Fruit fly (Drosophila melanogaster): ENCODE measurements around the gene gcm2.

gcm2 gene

dm6 chr2L:9576269-9576933 lies 32.0 kb upstream of the gcm2 start, which contains the start of gene Mtpalpha (continued):
- TF ChIP-seq Elba2 (GFP tag; optimal IDR thresholded peaks at IDR 0.05) (peak; percentile 2), unpg (GFP tag; optimal IDR thresholded peaks at IDR 0.05) (peak; percentile 45), sob (GFP tag; IDR thresholded peaks at IDR 0.05) (peak; percentile 39; the same call in 1 of the 2 replicates), ken (GFP tag; IDR thresholded peaks at IDR 0.05) (peak; percentile 52; the same call in 2 of the 3 replicates), Ets97D (GFP tag; optimal IDR thresholded peaks at IDR 0.05) (peak; percentile 67), CG8290 (GFP tag; optimal IDR thresholded peaks at IDR 0.05) (peak; percentile 96), CG8290 (tag; optimal IDR thresholded peaks at IDR 0.05) (no peak), pum (GFP tag; optimal IDR thresholded peaks at IDR 0.05) (peak; percentile 27), kah (GFP tag; optimal IDR thresholded peaks at IDR 0.05) (peak; percentile 88), CG12104 (GFP tag; optimal IDR thresholded peaks at IDR 0.05) (no peak), GATAe (GFP tag; conservative IDR thresholded peaks at IDR 0.05) (no peak), CG12155 (GFP tag; optimal IDR thresholded peaks at IDR 0.05) (peak; percentile 48), sug (tag; optimal IDR thresholded peaks at IDR 0.05) (peak; percentile 32), CG15269 (tag; optimal IDR thresholded peaks at IDR 0.05) (peak; percentile 20), chinmo (GFP tag; IDR thresholded peaks at IDR 0.05; ENCODE audit: partially characterized antibody) (peak; percentile 86; the same call in 2 of the 4 replicates), Stat92E (GFP tag; optimal IDR thresholded peaks at IDR 0.05) (peak in 1 of 3 experiments; percentile 40), Chrac-16 (GFP tag; optimal IDR thresholded peaks at IDR 0.05) (peak; percentile 56), CG13296 (GFP tag; optimal IDR thresholded peaks at IDR 0.05) (peak; percentile 40), gfzf (GFP tag; optimal IDR thresholded peaks at IDR 0.05) (peak; percentile 93), Blimp-1 (GFP tag; optimal IDR thresholded peaks at IDR 0.05) (peak; percentile 64), CG6654 (GFP tag; optimal IDR thresholded peaks at IDR 0.05) (no peak), btn (GFP tag; optimal IDR thresholded peaks at IDR 0.05) (no peak), CG8944 (GFP tag; optimal IDR thresholded peaks at IDR 0.05) (peak; percentile 4), Meics (GFP tag; optimal IDR thresholded peaks at IDR 0.05) (peak; percentile 49), Max (GFP tag; optimal IDR thresholded peaks at IDR 0.05) (peak; percentile 26), CG4707 (GFP tag; optimal IDR thresholded peaks at IDR 0.05) (peak; percentile 12), ems (GFP tag; optimal IDR thresholded peaks at IDR 0.05) (peak; percentile 16), CG13424 (tag; optimal IDR thresholded peaks at IDR 0.05) (peak; percentile 48), Xbp1 (GFP tag; optimal IDR thresholded peaks at IDR 0.05) (peak; percentile 75), dmrt11E (tag; optimal IDR thresholded peaks at IDR 0.05) (peak; percentile 32), Rfx (GFP tag; IDR thresholded peaks at IDR 0.05) (peak; percentile 76; the same call in 1 of the 2 replicates), Jarid2 (GFP tag; optimal IDR thresholded peaks at IDR 0.05) (peak; percentile 60), Dbx (GFP tag; IDR thresholded peaks at IDR 0.05) (peak; percentile 31; the same call in 1 of the 3 replicates), odd (GFP tag; optimal IDR thresholded peaks at IDR 0.05) (no peak), lilli (GFP tag; optimal IDR thresholded peaks at IDR 0.05) (peak; percentile 61), Sox102F (GFP tag; optimal IDR thresholded peaks at IDR 0.05) (peak; percentile 48), jumu (GFP tag; optimal IDR thresholded peaks at IDR 0.05) (peak; percentile 18), crol (GFP tag; IDR thresholded peaks at IDR 0.05) (no peak), CG3726 (GFP tag; IDR thresholded peaks at IDR 0.05) (no peak), Hmx (GFP tag; optimal IDR thresholded peaks at IDR 0.05) (no peak), CG14710 (tag; optimal IDR thresholded peaks at IDR 0.05) (peak; percentile 47), CG16863 (GFP tag; optimal IDR thresholded peaks at IDR 0.05) (peak; percentile 37), Asciz (GFP tag; optimal IDR thresholded peaks at IDR 0.05) (no peak), HHEX (GFP tag; optimal IDR thresholded peaks at IDR 0.05) (peak; percentile 31), CG32767 (GFP tag; IDR thresholded peaks at IDR 0.05) (no peak), mam (GFP tag; optimal IDR thresholded peaks at IDR 0.05) (peak; percentile 44), CG43689 (GFP tag; IDR thresholded peaks at IDR 0.05) (no peak), grn (GFP tag; optimal IDR thresholded peaks at IDR 0.05) (no peak), CG4617 (GFP tag; optimal IDR thresholded peaks at IDR 0.05; ENCODE audit: borderline replicate concordance) (peak; percentile 61)

Data from whole organism, embryonic.